Fruit fly (Drosophila melanogaster) whole organism, embryonic: ENCODE measurements around the gene CaMKI.

ENCODE experiments used
- CG2889 ChIP-seq: fragments of 200-800 bp; sonication (Bioruptor generic); IDR thresholded peaks from 3 replicates; pipeline ENCODE4 v1.3.6; 2022; ENCODE audit warnings: missing biosample characterization, missing genetic modification characterization
- CG4730 ChIP-seq: fragments of 200-800 bp; sonication (Bioruptor generic); IDR thresholded peaks from 2 replicates; pipeline ENCODE4 v1.3.6; 2022; ENCODE audit warnings: missing biosample characterization, missing genetic modification characterization
- CG9876 ChIP-seq: fragments of 200-800 bp; sonication (Bioruptor generic); optimal IDR thresholded peaks from 2 replicates; lab custom pipeline; 2016; ENCODE audit warnings: missing biosample characterization, missing genetic modification characterization
- HLH4C ChIP-seq: fragments of 200-800 bp; sonication (Bioruptor generic); IDR thresholded peaks from 3 replicates; pipeline ENCODE4 v1.3.6; 2022; ENCODE audit warnings: missing biosample characterization, missing genetic modification characterization; ENCODE audit not compliant: partially characterized antibody
- Six4 ChIP-seq: fragments of 200-800 bp; sonication (Bioruptor generic); optimal IDR thresholded peaks from 2 replicates; lab custom pipeline; 2016; ENCODE audit warnings: missing biosample characterization, missing genetic modification characterization
- Trl ChIP-seq, 3 experiments: fragments of >200 bp in 2 of 3; fragments of 200-800 bp in 1 of 3; sonication (Bioruptor generic) in 1 of 3; optimal IDR thresholded peaks; 2 replicates in 1 of 3; 3 replicates in 2 of 3; lab custom pipeline; 2016 to 2017; ENCODE audit warnings: missing biosample characterization in 1 of 3, missing genetic modification characterization in 1 of 3
- gce ChIP-seq: fragments of 200-800 bp; sonication (Bioruptor generic); IDR thresholded peaks from 3 replicates; pipeline ENCODE4 v1.3.6; 2022; ENCODE audit warnings: missing biosample characterization, missing genetic modification characterization
- mam ChIP-seq: fragments of 200-800 bp; sonication (Bioruptor generic); optimal IDR thresholded peaks from 3 replicates; lab custom pipeline; 2016; ENCODE audit warnings: missing biosample characterization, missing genetic modification characterization
- sc ChIP-seq, 3 experiments: fragments of >200 bp in 2 of 3; fragments of 200-800 bp in 1 of 3; sonication (Bioruptor generic) in 1 of 3; optimal IDR thresholded peaks; 2 replicates in 2 of 3; 3 replicates in 1 of 3; lab custom pipeline; 2017; ENCODE audit warnings: mild to moderate bottlenecking in 1 of 3, missing biosample characterization in 1 of 3, missing genetic modification characterization in 1 of 3, missing genetic modification reagents in 1 of 3
- scrt ChIP-seq: fragments of 200-800 bp; sonication (Bioruptor generic); optimal IDR thresholded peaks from 2 replicates; lab custom pipeline; 2018; ENCODE audit warnings: missing biosample characterization, mild to moderate bottlenecking, missing genetic modification characterization, moderate library complexity
- wek ChIP-seq: fragments of 200-800 bp; sonication (Bioruptor generic); optimal IDR thresholded peaks from 3 replicates; lab custom pipeline; 2018; ENCODE audit warnings: missing biosample characterization, mild to moderate bottlenecking, missing genetic modification characterization, moderate library complexity

DNA sequence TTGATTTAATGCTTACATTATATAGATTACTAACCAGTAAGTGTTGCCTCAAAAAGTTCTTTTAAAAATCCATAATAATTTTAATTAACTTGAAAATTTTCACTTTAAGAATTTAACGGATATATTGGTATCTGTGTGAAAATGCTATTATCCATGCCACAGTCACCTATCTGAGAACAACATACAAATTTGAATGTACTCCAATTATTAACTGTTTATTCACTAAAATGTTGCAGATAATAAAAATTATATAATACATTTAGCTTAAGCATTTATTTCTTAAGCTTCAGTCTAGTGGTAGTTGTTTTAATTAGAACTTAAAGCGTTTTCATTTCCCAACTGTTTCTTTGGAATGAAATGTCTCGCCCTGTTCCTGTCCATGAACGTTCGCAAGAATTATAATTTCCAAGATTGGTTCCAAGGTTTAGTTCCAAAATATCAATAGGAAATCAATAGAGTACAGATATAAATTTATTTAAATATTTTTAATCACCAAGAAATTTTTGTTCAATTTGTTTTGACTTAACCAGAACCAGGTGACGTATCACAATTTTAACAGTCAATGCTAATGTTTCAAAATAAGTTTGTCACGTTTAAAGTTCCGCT is at the start of gene CaMKI:
- TF ChIP-seq Six4 (GFP tag; lab: Kevin White, UChicago) (no peak), wek (GFP tag; lab: Kevin White, UChicago) (no peak), Trl (optimal IDR thresholded peaks at IDR 0.05; lab: Kevin White, UChicago) (no peak), Trl (GFP tag; optimal IDR thresholded peaks at IDR 0.05; lab: Kevin White, UChicago) (no peak), CG2889 (GFP tag; lab: Robert Waterston, UW) (no peak), gce (no peak), scrt (no peak), mam (GFP tag; lab: Kevin White, UChicago) (no peak), sc (optimal IDR thresholded peaks at IDR 0.05; lab: Kevin White, UChicago) (no peak), sc (GFP tag; optimal IDR thresholded peaks at IDR 0.05; lab: Kevin White, UChicago) (no peak), CG4730 (GFP tag; lab: Robert Waterston, UW) (no peak), CG9876 (GFP tag; lab: Kevin White, UChicago) (no peak), HLH4C (GFP tag; lab: Robert Waterston, UW) (no peak)
